Fruit fly (Drosophila melanogaster) whole organism, prepupa: Measurements from ENCODE around the gene AdoR.

Experiments used
- CG16779 ChIP-seq: fragments of 200-800 bp; sonication (Bioruptor generic); optimal IDR thresholded peaks from 3 replicates; lab custom pipeline; 2017; ENCODE audit warnings: missing biosample characterization, mild to moderate bottlenecking, missing genetic modification characterization
- CG9139 ChIP-seq: fragments of 200-800 bp; sonication (Bioruptor generic); optimal IDR thresholded peaks from 3 replicates; lab custom pipeline; 2017; ENCODE audit warnings: missing biosample characterization, mild to moderate bottlenecking, missing genetic modification characterization
- Lpt ChIP-seq: fragments of 200-800 bp; sonication (Bioruptor generic); optimal IDR thresholded peaks from 3 replicates; lab custom pipeline; 2016; ENCODE audit warnings: missing biosample characterization, missing genetic modification characterization
- Smox ChIP-seq: fragments of 200-800 bp; sonication (Bioruptor generic); optimal IDR thresholded peaks from 3 replicates; lab custom pipeline; 2016; ENCODE audit warnings: missing biosample characterization, missing genetic modification characterization

dm6 chr3R:30163228-30163627 lies 13.8 kb upstream of the AdoR start:
- TF ChIP-seq Lpt (GFP tag; lab: Kevin White, UChicago): no peak
- no peak for TF ChIP-seq CG9139 (GFP tag; lab: Kevin White, UChicago)
- TF ChIP-seq Smox (GFP tag; lab: Kevin White, UChicago): no peak
- no peak for TF ChIP-seq CG16779 (tag; lab: Kevin White, UChicago)
